Fruit fly (Drosophila melanogaster) whole organism, wandering third instar larva: ENCODE measurements around the gene tmod.

Experiments
- Abd-B ChIP-seq: fragments of >200 bp; optimal IDR thresholded peaks from 2 replicates; lab custom pipeline; 2017; ENCODE audit warnings: missing biosample characterization, missing genetic modification characterization
- CG32264 ChIP-seq: fragments of 200-800 bp; sonication (Bioruptor generic); optimal IDR thresholded peaks from 2 replicates; lab custom pipeline; 2016; ENCODE audit warnings: missing biosample characterization, missing genetic modification characterization
- CG9705 ChIP-seq: fragments of 200-800 bp; sonication (Bioruptor generic); optimal IDR thresholded peaks from 2 replicates; lab custom pipeline; 2018; ENCODE audit warnings: missing biosample characterization, mild to moderate bottlenecking, missing genetic modification characterization
- CrebA ChIP-seq: fragments of 200-800 bp; sonication (Bioruptor generic); optimal IDR thresholded peaks from 2 replicates; lab custom pipeline; 2016; ENCODE audit warnings: missing biosample characterization, mild to moderate bottlenecking, missing genetic modification characterization, borderline replicate concordance
- Dfd ChIP-seq: fragments of >200 bp; optimal IDR thresholded peaks from 2 replicates; lab custom pipeline; 2017; ENCODE audit warnings: missing biosample characterization, missing genetic modification characterization
- Dif ChIP-seq: fragments of 200-275, 200-300 bp; sonication (Bioruptor generic); optimal IDR thresholded peaks from 2 replicates; lab custom pipeline; 2018; ENCODE audit warnings: missing biosample characterization, missing genetic modification characterization; ENCODE audit not compliant: partially characterized antibody
- HLH106 ChIP-seq: fragments of 200-800 bp; optimal IDR thresholded peaks from 3 replicates; lab custom pipeline; 2019; ENCODE audit warnings: missing biosample characterization, mild to moderate bottlenecking, missing genetic modification characterization, moderate library complexity
- Hnf4 ChIP-seq: fragments of 200-800 bp; sonication (Bioruptor generic); optimal IDR thresholded peaks from 2 replicates; lab custom pipeline; 2016; ENCODE audit warnings: missing biosample characterization, mild to moderate bottlenecking, missing genetic modification characterization
- Hr78 ChIP-seq: fragments of >200 bp; optimal IDR thresholded peaks from 2 replicates; lab custom pipeline; 2017; ENCODE audit warnings: missing biosample characterization, missing genetic modification characterization
- Hr83 ChIP-seq: fragments of 200-300 bp; sonication (Bioruptor generic); optimal IDR thresholded peaks from 2 replicates; lab custom pipeline; 2016; ENCODE audit warnings: missing biosample characterization, mild to moderate bottlenecking, missing genetic modification characterization, moderate library complexity; ENCODE audit not compliant: poor library complexity, severe bottlenecking
- Mio ChIP-seq: sonication (Bioruptor generic); optimal IDR thresholded peaks from 2 replicates; lab custom pipeline; 2016; ENCODE audit warnings: missing biosample characterization, missing genetic modification characterization
- Myc ChIP-seq: fragments of >200 bp; optimal IDR thresholded peaks from 2 replicates; lab custom pipeline; 2017
- N ChIP-seq: fragments of >200 bp; optimal IDR thresholded peaks from 2 replicates; lab custom pipeline; 2018; ENCODE audit warnings: missing biosample characterization, missing external identifiers, missing genetic modification characterization
- OdsH ChIP-seq: fragments of 200-800 bp; sonication (Bioruptor generic); optimal IDR thresholded peaks from 2 replicates; lab custom pipeline; 2016; ENCODE audit warnings: missing biosample characterization, mild to moderate bottlenecking, missing genetic modification characterization
- Rel ChIP-seq, 2 experiments: fragments of 200-800 bp; sonication (Bioruptor generic) in 1 of 2; optimal IDR thresholded peaks; 2 replicates in 1 of 2; 3 replicates in 1 of 2; lab custom pipeline; 2016 to 2019; ENCODE audit warnings: mild to moderate bottlenecking in 2 of 2, missing biosample characterization in 2 of 2, missing genetic modification characterization in 2 of 2, moderate library complexity in 1 of 2
- Sp1 ChIP-seq: fragments of 200-800 bp; sonication (Bioruptor generic); optimal IDR thresholded peaks from 3 replicates; lab custom pipeline; 2019; ENCODE audit warnings: missing biosample characterization, mild to moderate bottlenecking, missing genetic modification characterization, moderate library complexity
- Vsx2 ChIP-seq: fragments of 200-300, 225-300 bp; sonication (Bioruptor generic); optimal IDR thresholded peaks from 2 replicates; lab custom pipeline; 2018; ENCODE audit warnings: missing biosample characterization, missing genetic modification characterization; ENCODE audit not compliant: partially characterized antibody
- br ChIP-seq: fragments of 200-800 bp; sonication (Bioruptor generic); optimal IDR thresholded peaks from 2 replicates; lab custom pipeline; 2016; ENCODE audit warnings: missing biosample characterization, missing genetic modification characterization
- brk ChIP-seq: fragments of 200-800 bp; sonication (Bioruptor generic); optimal IDR thresholded peaks from 2 replicates; lab custom pipeline; 2016; ENCODE audit warnings: missing biosample characterization, mild to moderate bottlenecking, missing genetic modification characterization
- dmrt93B ChIP-seq: fragments of 200-800 bp; sonication (Bioruptor generic); optimal IDR thresholded peaks from 2 replicates; lab custom pipeline; 2018; ENCODE audit warnings: missing biosample characterization, mild to moderate bottlenecking, missing genetic modification characterization
- dsf ChIP-seq: sonication (Bioruptor generic); optimal IDR thresholded peaks from 2 replicates; lab custom pipeline; 2016; ENCODE audit warnings: missing biosample characterization, missing genetic modification characterization, borderline replicate concordance
- ey ChIP-seq: fragments of 200-800 bp; sonication (Bioruptor generic); optimal IDR thresholded peaks from 2 replicates; lab custom pipeline; 2016; ENCODE audit warnings: missing biosample characterization, missing genetic modification characterization
- foxo ChIP-seq, 2 experiments: fragments of 200-800 bp; sonication (Bioruptor generic); optimal IDR thresholded peaks; 2 replicates in 1 of 2; 3 replicates in 1 of 2; lab custom pipeline; 2016 to 2017; ENCODE audit warnings: missing biosample characterization in 2 of 2, missing genetic modification characterization in 2 of 2
- fru ChIP-seq: fragments of 200-800 bp; sonication (Bioruptor generic); optimal IDR thresholded peaks from 3 replicates; lab custom pipeline; 2016; ENCODE audit warnings: missing biosample characterization, mild to moderate bottlenecking, missing genetic modification characterization
- h ChIP-seq: fragments of 200-800 bp; sonication (Bioruptor generic); optimal IDR thresholded peaks from 3 replicates; lab custom pipeline; 2016; ENCODE audit warnings: missing biosample characterization, mild to moderate bottlenecking, missing genetic modification characterization
- jim ChIP-seq: fragments of 175-275, 200-325 bp; sonication (Bioruptor generic); optimal IDR thresholded peaks from 2 replicates; lab custom pipeline; 2016; ENCODE audit warnings: missing biosample characterization, mild to moderate bottlenecking, missing genetic modification characterization
- pan ChIP-seq: fragments of >200 bp; optimal IDR thresholded peaks from 2 replicates; lab custom pipeline; 2017
- psq ChIP-seq: fragments of 200-800 bp; sonication (Bioruptor generic); optimal IDR thresholded peaks from 3 replicates; lab custom pipeline; 2017; ENCODE audit warnings: missing biosample characterization, mild to moderate bottlenecking, missing genetic modification characterization, moderate library complexity
- rgr ChIP-seq: fragments of 200-800 bp; sonication (Bioruptor generic); optimal IDR thresholded peaks from 3 replicates; lab custom pipeline; 2016; ENCODE audit warnings: missing biosample characterization, mild to moderate bottlenecking, missing genetic modification characterization
- sage ChIP-seq: fragments of 200-800 bp; sonication (Bioruptor generic); optimal IDR thresholded peaks from 2 replicates; lab custom pipeline; 2016; ENCODE audit warnings: missing biosample characterization, mild to moderate bottlenecking, missing genetic modification characterization
- sv ChIP-seq: fragments of 200-800 bp; sonication (Bioruptor generic); optimal IDR thresholded peaks from 3 replicates; lab custom pipeline; 2016; ENCODE audit warnings: missing biosample characterization, missing genetic modification characterization
- tai ChIP-seq: sonication (Bioruptor generic); optimal IDR thresholded peaks from 2 replicates; lab custom pipeline; 2016; ENCODE audit warnings: missing biosample characterization, missing genetic modification characterization
- usp ChIP-seq: fragments of >200 bp; optimal IDR thresholded peaks from 2 replicates; lab custom pipeline; 2017; ENCODE audit warnings: missing biosample characterization, missing genetic modification characterization
- woc ChIP-seq: sonication (Bioruptor generic); optimal IDR thresholded peaks from 2 replicates; lab custom pipeline; 2016; ENCODE audit warnings: missing biosample characterization, mild to moderate bottlenecking, missing genetic modification characterization

Gene tmod

dm6 chr3R:30536432-30536831 is 4.0 kb downstream of the tmod start:
- no peak for TF ChIP-seq Vsx2 (GFP tag; lab: Kevin White, UChicago)
- no peak for TF ChIP-seq Sp1 (GFP tag; lab: Kevin White, UChicago)
- no peak for TF ChIP-seq pan (lab: Kevin White, UChicago)
- no peak for TF ChIP-seq jim (GFP tag; lab: Kevin White, UChicago)
- no peak for TF ChIP-seq Hr78 (GFP tag; lab: Kevin White, UChicago)
- no peak for TF ChIP-seq Myc
- no peak for TF ChIP-seq Dif (GFP tag; lab: Kevin White, UChicago)
- TF ChIP-seq sage (GFP tag; lab: Kevin White, UChicago) = no peak
- TF ChIP-seq ey = no peak
- no peak for TF ChIP-seq Abd-B (GFP tag; lab: Kevin White, UChicago)
- no peak for TF ChIP-seq h (GFP tag; lab: Kevin White, UChicago)
- no peak for TF ChIP-seq tai
- no peak for TF ChIP-seq CrebA (GFP tag; lab: Kevin White, UChicago)
- no peak for TF ChIP-seq Rel (GFP tag; optimal IDR thresholded peaks at IDR 0.05; lab: Kevin White, UChicago)
- no peak for TF ChIP-seq Rel (tag; optimal IDR thresholded peaks at IDR 0.05; lab: Kevin White, UChicago)
- TF ChIP-seq woc (GFP tag; lab: Kevin White, UChicago) = no peak
- TF ChIP-seq dsf (GFP tag; lab: Kevin White, UChicago) = no peak
- TF ChIP-seq CG9705 (GFP tag; lab: Kevin White, UChicago) = no peak
- TF ChIP-seq Hr83 (GFP tag; lab: Kevin White, UChicago) = no peak
- TF ChIP-seq CG32264 (GFP tag; lab: Kevin White, UChicago) = no peak
- no peak for TF ChIP-seq Hnf4 (GFP tag; lab: Kevin White, UChicago)
- TF ChIP-seq, all 38 proteins: peak for 0

DNA sequence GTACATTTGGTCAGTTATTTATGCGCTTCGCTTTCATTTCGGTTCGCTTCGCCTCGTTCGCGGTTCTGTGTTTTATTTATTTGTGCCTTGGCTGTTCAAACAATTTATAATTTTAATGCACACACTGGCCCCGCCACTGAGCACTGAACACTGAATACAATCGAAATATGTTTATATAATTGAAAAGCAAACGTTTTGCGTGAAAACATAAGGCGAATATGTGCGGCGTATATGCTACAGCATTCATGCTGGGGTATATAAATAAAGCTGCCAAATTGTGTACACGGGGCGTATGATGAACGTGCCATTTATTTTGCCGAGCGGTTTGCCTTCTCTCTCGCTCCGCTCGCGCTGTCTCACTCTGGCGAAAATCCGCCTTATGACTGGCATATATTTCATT is 4.5 kb downstream of the tmod start:
- no peak for TF ChIP-seq usp

dm6 chr3R:30540196-30540595 is 7.8 kb downstream of the tmod start:
- peak; percentile 61 for TF ChIP-seq ey
- TF ChIP-seq Hnf4 (GFP tag; lab: Kevin White, UChicago) = peak; percentile 40
- TF ChIP-seq Rel (GFP tag; optimal IDR thresholded peaks at IDR 0.05; lab: Kevin White, UChicago) = no peak
- no peak for TF ChIP-seq Rel (tag; optimal IDR thresholded peaks at IDR 0.05; lab: Kevin White, UChicago)
- no peak for TF ChIP-seq Dif (GFP tag; lab: Kevin White, UChicago)
- TF ChIP-seq sv (GFP tag; lab: Kevin White, UChicago) = peak; percentile 80
- TF ChIP-seq h (GFP tag; lab: Kevin White, UChicago) = peak; percentile 62
- peak; percentile 47 for TF ChIP-seq CG9705 (GFP tag; lab: Kevin White, UChicago)
- TF ChIP-seq foxo (GFP tag; optimal IDR thresholded peaks at IDR 0.05; lab: Kevin White, UChicago) = peak in 1 of 2 experiments; percentile 51
- peak; percentile 23 for TF ChIP-seq dmrt93B (GFP tag; lab: Kevin White, UChicago)
- TF ChIP-seq br (GFP tag; lab: Kevin White, UChicago) = peak; percentile 54
- peak; percentile 19 for TF ChIP-seq OdsH
- TF ChIP-seq Sp1 (GFP tag; lab: Kevin White, UChicago) = peak; percentile 12
- peak; percentile 1 for TF ChIP-seq psq (GFP tag; lab: Kevin White, UChicago)
- peak; percentile 53 for TF ChIP-seq HLH106
- peak; percentile 34 for TF ChIP-seq fru (GFP tag; lab: Kevin White, UChicago)
- peak; percentile 60 for TF ChIP-seq rgr (GFP tag; lab: Kevin White, UChicago)
- no peak for TF ChIP-seq N
- no peak for TF ChIP-seq CrebA (GFP tag; lab: Kevin White, UChicago)
- TF ChIP-seq, all 38 proteins: peak for 14

dm6 chr3R:30541469-30541868 is 9.1 kb downstream of the tmod start:
- no peak for TF ChIP-seq Hr83 (GFP tag; lab: Kevin White, UChicago)
- no peak for TF ChIP-seq Rel (GFP tag; optimal IDR thresholded peaks at IDR 0.05; lab: Kevin White, UChicago)
- no peak for TF ChIP-seq Rel (tag; optimal IDR thresholded peaks at IDR 0.05; lab: Kevin White, UChicago)
- no peak for TF ChIP-seq Hr78 (GFP tag; lab: Kevin White, UChicago)
- TF ChIP-seq Sp1 (GFP tag; lab: Kevin White, UChicago) = no peak
- TF ChIP-seq foxo (GFP tag; optimal IDR thresholded peaks at IDR 0.05; lab: Kevin White, UChicago) = no peak
- no peak for TF ChIP-seq fru (GFP tag; lab: Kevin White, UChicago)
- no peak for TF ChIP-seq rgr (GFP tag; lab: Kevin White, UChicago)
- TF ChIP-seq br (GFP tag; lab: Kevin White, UChicago) = no peak
- TF ChIP-seq brk (GFP tag; lab: Kevin White, UChicago) = no peak
- TF ChIP-seq Mio (GFP tag; lab: Kevin White, UChicago) = no peak
- no peak for TF ChIP-seq tai
- no peak for TF ChIP-seq dmrt93B (GFP tag; lab: Kevin White, UChicago)
- no peak for TF ChIP-seq usp
- TF ChIP-seq OdsH = no peak
- no peak for TF ChIP-seq CG32264 (GFP tag; lab: Kevin White, UChicago)
- TF ChIP-seq dsf (GFP tag; lab: Kevin White, UChicago) = no peak
- no peak for TF ChIP-seq Myc
- no peak for TF ChIP-seq psq (GFP tag; lab: Kevin White, UChicago)
- no peak for TF ChIP-seq Dfd (GFP tag; lab: Kevin White, UChicago)
